Worm (Caenorhabditis elegans): ENCODE data around the gene F40A3.7.
A peak's percentile ranks its signal among the peaks of the same experiment; 100 is the strongest.

The F40A3.7 gene

DNA sequence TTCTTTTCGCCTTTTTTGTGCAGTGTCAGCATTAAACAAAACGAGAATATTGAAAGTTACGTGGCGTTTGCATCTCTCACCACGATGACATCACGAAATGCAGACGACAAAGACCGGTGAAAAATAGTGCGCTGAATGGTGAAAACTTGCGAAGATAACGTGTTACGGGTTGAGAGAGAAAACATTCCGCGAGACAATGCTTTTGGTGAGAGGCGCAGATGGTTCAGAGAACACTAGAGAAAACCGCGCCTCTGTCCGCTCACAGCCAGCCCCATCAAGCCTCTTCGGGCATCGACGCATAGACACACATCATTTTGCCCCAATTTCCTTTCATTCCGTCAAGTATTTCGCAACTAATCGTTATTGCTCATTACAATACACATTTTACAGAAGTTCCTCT lies 45.1 kb downstream of the F40A3.7 start, which contains the start of the genes C37C3.9 and C37C3.18 (continued):
- no peak for TF ChIP-seq mef-2 (tag; optimal IDR thresholded peaks at IDR 0.05)
- TF ChIP-seq nhr-28 (tag; optimal IDR thresholded peaks at IDR 0.05): no peak
- TF ChIP-seq egl-13 (tag; optimal IDR thresholded peaks at IDR 0.05): peak; percentile 5
- no peak for TF ChIP-seq alr-1 (tag; optimal IDR thresholded peaks at IDR 0.05; ENCODE audit: borderline replicate concordance)
- peak; percentile 5 to 15 for TF ChIP-seq egl-27 (tag; optimal IDR thresholded peaks at IDR 0.05)
- no peak for TF ChIP-seq ces-1 (GFP tag; optimal IDR thresholded peaks at IDR 0.05)
- no peak for TF ChIP-seq tlp-1 (tag; optimal IDR thresholded peaks at IDR 0.05)
- TF ChIP-seq lsy-2 (tag; optimal IDR thresholded peaks at IDR 0.05): peak; percentile 72 to 88
- peak; percentile 72 to 82 (median 81) for TF ChIP-seq ceh-82 (tag; optimal IDR thresholded peaks at IDR 0.05)
- peak; percentile 14 for TF ChIP-seq irx-1 (tag; optimal IDR thresholded peaks at IDR 0.05)
- peak; percentile 78 for TF ChIP-seq tbx-2 (tag; optimal IDR thresholded peaks at IDR 0.05)
- peak; percentile 89 for TF ChIP-seq snu-23 (GFP tag; optimal IDR thresholded peaks at IDR 0.05)
- peak; percentile 84 for TF ChIP-seq hpl-2 (GFP tag; optimal IDR thresholded peaks at IDR 0.05)
- no peak for TF ChIP-seq vab-15 (tag; optimal IDR thresholded peaks at IDR 0.05)
- peak; percentile 80 for TF ChIP-seq nhr-20 (tag; optimal IDR thresholded peaks at IDR 0.05)
- no peak for TF ChIP-seq ztf-11 (tag; optimal IDR thresholded peaks at IDR 0.05)
- no peak for TF ChIP-seq fkh-10 (GFP tag; optimal IDR thresholded peaks at IDR 0.05)
- peak; percentile 37 for TF ChIP-seq zip-4 (GFP tag; optimal IDR thresholded peaks at IDR 0.05)
- peak; percentile 3 for TF ChIP-seq sox-4 (tag; optimal IDR thresholded peaks at IDR 0.05)
- TF ChIP-seq swsn-7 (tag; optimal IDR thresholded peaks at IDR 0.05): peak; percentile 81
- no peak for TF ChIP-seq hlh-17 (GFP tag; optimal IDR thresholded peaks at IDR 0.05; ENCODE audit: borderline replicate concordance)
- no peak for TF ChIP-seq nhr-84 (tag; optimal IDR thresholded peaks at IDR 0.05)
- no peak for TF ChIP-seq sptf-1 (tag; optimal IDR thresholded peaks at IDR 0.05)
- peak; percentile 38 for TF ChIP-seq aly-2 (tag; optimal IDR thresholded peaks at IDR 0.05)
- TF ChIP-seq ets-5 (GFP tag; IDR thresholded peaks at IDR 0.05): no peak
- no peak for TF ChIP-seq C04F5.9 (tag; optimal IDR thresholded peaks at IDR 0.05)
- TF ChIP-seq ceh-63 (GFP tag; optimal IDR thresholded peaks at IDR 0.05): no peak
- peak; percentile 22 for TF ChIP-seq sup-37 (GFP tag; optimal IDR thresholded peaks at IDR 0.05)
- TF ChIP-seq nhr-12 (tag; optimal IDR thresholded peaks at IDR 0.05): no peak
- TF ChIP-seq dpl-1 (GFP tag; optimal IDR thresholded peaks at IDR 0.05): peak; percentile 52 to 60 (median 52)
- TF ChIP-seq unc-62 (GFP tag; optimal IDR thresholded peaks at IDR 0.05): no peak
- TF ChIP-seq ztf-4 (tag; optimal IDR thresholded peaks at IDR 0.05): peak; percentile 39
- no peak for TF ChIP-seq aha-1 (tag; optimal IDR thresholded peaks at IDR 0.05)
- peak; percentile 48 for TF ChIP-seq nhr-90 (tag; optimal IDR thresholded peaks at IDR 0.05; ENCODE audit: poor library complexity)
- TF ChIP-seq dsc-1 (tag; optimal IDR thresholded peaks at IDR 0.05): peak; percentile 52
- no peak for TF ChIP-seq grh-1 (GFP tag; IDR thresholded peaks at IDR 0.05)
- peak; percentile 60 for TF ChIP-seq snpc-4 (tag; optimal IDR thresholded peaks at IDR 0.05)
- peak; percentile 61 for TF ChIP-seq nhr-237 (tag; optimal IDR thresholded peaks at IDR 0.05)
- TF ChIP-seq elt-2 (tag; optimal IDR thresholded peaks at IDR 0.05): peak; percentile 58
- TF ChIP-seq jun-1 (tag; optimal IDR thresholded peaks at IDR 0.05): peak; percentile 83
- peak in 1 of 6 experiments; percentile 47 for TF ChIP-seq elt-3 (tag; optimal IDR thresholded peaks at IDR 0.05)
- TF ChIP-seq mab-9 (GFP tag; IDR thresholded peaks at IDR 0.05): peak; percentile 27; the same call in 1 of the 2 replicates
- TF ChIP-seq lir-3 (tag; optimal IDR thresholded peaks at IDR 0.05; ENCODE audit: poor library complexity): no peak
- TF ChIP-seq blmp-1 (tag; optimal IDR thresholded peaks at IDR 0.05): peak; percentile 77
- TF ChIP-seq fos-1 (tag; optimal IDR thresholded peaks at IDR 0.05): peak; percentile 80
- TF ChIP-seq skn-1 (tag; optimal IDR thresholded peaks at IDR 0.05): peak; percentile 82
- TF ChIP-seq pax-3 (tag; optimal IDR thresholded peaks at IDR 0.05): peak; percentile 45
- no peak for TF ChIP-seq Y116A8C.19 (tag; optimal IDR thresholded peaks at IDR 0.05; ENCODE audit: borderline replicate concordance)
- TF ChIP-seq unc-98 (GFP tag; IDR thresholded peaks at IDR 0.05): no peak

All from whole organism, L1 larva.